Worm (Caenorhabditis elegans) whole organism, L2 larva: ENCODE data around the gene cyp-34A1.

Experiments used
- F13H6.1 ChIP-seq: sonication (generic microtip); optimal IDR thresholded peaks from 2 replicates; lab custom pipeline; 2016; ENCODE audit warnings: missing genetic modification characterization, missing compliant biosample characterization
- R02D3.7 ChIP-seq: fragments of 150-350 bp; optimal IDR thresholded peaks from 2 replicates; lab custom pipeline; 2014; ENCODE audit warnings: missing biosample characterization, missing genetic modification characterization
- alr-1 ChIP-seq: fragments of 150-350 bp; optimal IDR thresholded peaks from 2 replicates; lab custom pipeline; 2014; ENCODE audit warnings: missing biosample characterization, missing genetic modification characterization
- aly-2 ChIP-seq: fragments of 150-350 bp; optimal IDR thresholded peaks from 2 replicates; lab custom pipeline; 2014; ENCODE audit warnings: missing biosample characterization, missing genetic modification characterization
- ama-1 ChIP-seq: fragments of 150-350 bp; optimal IDR thresholded peaks from 2 replicates; lab custom pipeline; 2018; ENCODE audit warnings: inconsistent platforms
- ceh-16 ChIP-seq: fragments of 150-350 bp; optimal IDR thresholded peaks from 2 replicates; lab custom pipeline; 2014; ENCODE audit warnings: missing biosample characterization, missing genetic modification characterization
- crh-2 ChIP-seq: sonication (generic microtip); optimal IDR thresholded peaks from 2 replicates; lab custom pipeline; 2017; ENCODE audit warnings: missing biosample characterization, missing genetic modification characterization
- dmd-4 ChIP-seq: sonication (generic microtip); optimal IDR thresholded peaks from 2 replicates; lab custom pipeline; 2017; ENCODE audit warnings: missing biosample characterization, missing genetic modification characterization
- egl-27 ChIP-seq: sonication (generic microtip); optimal IDR thresholded peaks from 3 replicates; lab custom pipeline; 2017; ENCODE audit warnings: missing biosample characterization, missing genetic modification reagents, missing genetic modification characterization
- elt-1 ChIP-seq: fragments of 150-350 bp; optimal IDR thresholded peaks from 2 replicates; lab custom pipeline; 2014; ENCODE audit warnings: missing biosample characterization, missing genetic modification characterization
- elt-3 ChIP-seq: sonication (generic microtip); optimal IDR thresholded peaks from 2 replicates; lab custom pipeline; 2017; ENCODE audit warnings: missing biosample characterization, missing genetic modification characterization
- fos-1 ChIP-seq: fragments of 150-350 bp; optimal IDR thresholded peaks from 2 replicates; lab custom pipeline; 2014; ENCODE audit warnings: missing biosample characterization, missing genetic modification characterization
- lin-11 ChIP-seq: fragments of 150-350 bp; sonication (generic microtip); optimal IDR thresholded peaks from 2 replicates; lab custom pipeline; 2014; ENCODE audit warnings: missing biosample characterization, missing genetic modification characterization, inconsistent platforms, mixed read lengths
- lin-13 ChIP-seq: fragments of 150-350 bp; optimal IDR thresholded peaks from 2 replicates; lab custom pipeline; 2014; ENCODE audit warnings: missing biosample characterization, missing genetic modification reagents, missing genetic modification characterization
- lin-39 ChIP-seq: fragments of 150-350 bp; optimal IDR thresholded peaks from 2 replicates; lab custom pipeline; 2014; ENCODE audit warnings: missing biosample characterization, missing genetic modification reagents, missing genetic modification characterization
- lsy-2 ChIP-seq, 2 experiments: fragments of 150-350 bp in 1 of 2; sonication (generic microtip) in 1 of 2; optimal IDR thresholded peaks; 2 replicates each; lab custom pipeline; 2014 to 2017; ENCODE audit warnings: missing biosample characterization in 2 of 2, missing genetic modification characterization in 2 of 2
- mab-5 ChIP-seq: fragments of 150-350 bp; optimal IDR thresholded peaks from 2 replicates; lab custom pipeline; 2014; ENCODE audit warnings: missing biosample characterization, missing genetic modification characterization
- mbf-1 ChIP-seq: sonication (generic microtip); optimal IDR thresholded peaks from 2 replicates; lab custom pipeline; 2017; ENCODE audit warnings: missing biosample characterization, missing genetic modification characterization
- nhr-10 ChIP-seq: sonication (generic microtip); optimal IDR thresholded peaks from 2 replicates; lab custom pipeline; 2017; ENCODE audit warnings: missing biosample characterization, missing genetic modification characterization
- nhr-11 ChIP-seq: fragments of 150-350 bp; optimal IDR thresholded peaks from 2 replicates; lab custom pipeline; 2014; ENCODE audit warnings: missing biosample characterization, missing genetic modification characterization
- nhr-12 ChIP-seq: fragments of 150-350 bp; optimal IDR thresholded peaks from 2 replicates; lab custom pipeline; 2014; ENCODE audit warnings: missing biosample characterization, missing genetic modification characterization
- nhr-129 ChIP-seq: fragments of 150-350 bp; optimal IDR thresholded peaks from 2 replicates; lab custom pipeline; 2014; ENCODE audit warnings: missing biosample characterization, missing genetic modification characterization
- nhr-21 ChIP-seq: fragments of 150-350 bp; optimal IDR thresholded peaks from 2 replicates; lab custom pipeline; 2014; ENCODE audit warnings: missing biosample characterization, missing genetic modification characterization
- nhr-23 ChIP-seq: fragments of 150-350 bp; optimal IDR thresholded peaks from 2 replicates; lab custom pipeline; 2014; ENCODE audit warnings: missing biosample characterization, missing genetic modification reagents, missing genetic modification characterization
- nhr-237 ChIP-seq: fragments of 150-350 bp; optimal IDR thresholded peaks from 2 replicates; lab custom pipeline; 2014; ENCODE audit warnings: missing biosample characterization, missing genetic modification characterization
- nhr-6 ChIP-seq: fragments of 150-350 bp; optimal IDR thresholded peaks from 2 replicates; lab custom pipeline; 2014; ENCODE audit warnings: missing biosample characterization, missing genetic modification characterization
- nhr-77 ChIP-seq: fragments of 150-350 bp; optimal IDR thresholded peaks from 2 replicates; lab custom pipeline; 2014; ENCODE audit warnings: missing biosample characterization, missing genetic modification characterization
- peb-1 ChIP-seq: fragments of 150-350 bp; optimal IDR thresholded peaks from 2 replicates; lab custom pipeline; 2014; ENCODE audit warnings: missing biosample characterization, missing genetic modification characterization
- sem-4 ChIP-seq: fragments of 150-350 bp; optimal IDR thresholded peaks from 2 replicates; lab custom pipeline; 2014; ENCODE audit warnings: missing biosample characterization, missing genetic modification reagents, missing genetic modification characterization
- sma-3 ChIP-seq: sonication (generic microtip); optimal IDR thresholded peaks from 2 replicates; lab custom pipeline; 2016; ENCODE audit warnings: missing genetic modification reagents, missing genetic modification characterization, missing compliant biosample characterization
- unc-39 ChIP-seq: fragments of 150-350 bp; optimal IDR thresholded peaks from 2 replicates; lab custom pipeline; 2014; ENCODE audit warnings: missing biosample characterization, missing genetic modification characterization
- unc-55 ChIP-seq: fragments of 150-350 bp; sonication (generic microtip); optimal IDR thresholded peaks from 3 replicates; lab custom pipeline; 2014; ENCODE audit warnings: missing biosample characterization, missing genetic modification reagents, missing genetic modification characterization
- unc-62 ChIP-seq: fragments of 150-350 bp; optimal IDR thresholded peaks from 2 replicates; lab custom pipeline; 2014; ENCODE audit warnings: missing biosample characterization, missing genetic modification reagents, missing genetic modification characterization
- zag-1 ChIP-seq: fragments of 150-350 bp; optimal IDR thresholded peaks from 2 replicates; lab custom pipeline; 2014; ENCODE audit warnings: missing biosample characterization, missing genetic modification characterization
- ztf-11 ChIP-seq: sonication (generic microtip); optimal IDR thresholded peaks from 2 replicates; lab custom pipeline; 2017; ENCODE audit warnings: missing biosample characterization, missing genetic modification characterization
- ztf-4 ChIP-seq: fragments of 150-350 bp; optimal IDR thresholded peaks from 2 replicates; lab custom pipeline; 2014; ENCODE audit warnings: missing biosample characterization, missing genetic modification characterization

cyp-34A1 gene

ce11 chrV:15274757-15275156, 13.0 kb downstream of the cyp-34A1 start, which contains the start of gene srw-16:
Gene srw-16 (minus strand): TSS chrV:15274857.
- TF ChIP-seq lin-11 (no peak), mbf-1 (tag; lab: Kevin White, UChicago) (no peak), nhr-10 (tag; lab: Kevin White, UChicago) (no peak), sma-3 (GFP tag; lab: Kevin White, UChicago) (no peak), R02D3.7 (no peak), lin-39 (tag; lab: Kevin White, UChicago) (no peak), lin-13 (GFP tag; lab: Kevin White, UChicago) (no peak), nhr-129 (no peak), zag-1 (tag; lab: Kevin White, UChicago) (no peak), fos-1 (tag; lab: Kevin White, UChicago) (no peak), elt-1 (tag; lab: Kevin White, UChicago) (no peak), unc-39 (tag; lab: Kevin White, UChicago) (no peak), ztf-4 (tag; lab: Kevin White, UChicago) (no peak), nhr-11 (tag; lab: Kevin White, UChicago) (no peak)

DNA sequence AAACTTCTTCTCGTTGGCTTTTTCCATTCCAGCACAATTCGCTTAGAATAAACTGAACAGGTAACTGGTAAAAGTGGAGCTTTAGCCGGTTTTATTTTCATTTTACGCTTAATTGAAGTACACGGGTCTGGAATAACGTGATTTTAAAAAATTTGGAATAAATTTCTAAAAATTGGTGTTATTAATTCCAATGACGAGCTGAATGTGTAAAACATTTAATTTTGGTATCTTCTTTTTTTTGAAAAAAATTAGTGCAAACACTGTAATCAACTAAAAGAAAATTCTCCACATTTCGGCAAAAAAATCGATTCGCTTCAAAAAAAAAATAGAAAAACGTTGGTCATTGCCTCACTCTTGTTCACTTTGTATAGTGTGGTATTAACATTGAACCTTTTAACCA, 15.5 kb downstream of the cyp-34A1 start, which contains the start of gene T10H4.4:
T10H4.4 (minus strand) TSS at position 101 of the 400 bp plus-strand sequence.
- TF ChIP-seq ztf-4 (tag; lab: Kevin White, UChicago) (no peak), nhr-129 (no peak), dmd-4 (no peak)

DNA sequence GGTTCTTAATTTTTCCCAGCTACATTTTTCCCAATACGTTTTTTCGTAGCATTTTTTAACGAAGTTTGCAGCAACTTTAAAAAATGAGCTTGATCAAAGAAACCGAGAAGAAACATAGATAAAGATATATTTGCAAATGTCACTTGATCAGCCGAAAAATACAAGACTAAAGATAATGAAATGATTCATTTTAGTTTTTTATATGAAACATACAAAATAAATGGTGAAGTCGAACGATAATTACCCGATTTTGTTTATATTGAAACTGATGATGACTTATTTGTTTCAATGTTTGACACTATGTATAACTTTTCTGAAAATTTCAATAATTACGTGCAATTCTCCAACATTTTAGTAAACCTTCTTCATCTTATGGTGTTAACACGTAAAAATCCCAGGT, 19.5 kb downstream of the cyp-34A1 start, which contains the start of gene srw-22:
srw-22 (plus strand) TSS at position 301 of the 400 bp plus-strand sequence.
- TF ChIP-seq nhr-23 (tag; lab: Kevin White, UChicago) (no peak), alr-1 (tag; lab: Kevin White, UChicago) (no peak)

DNA sequence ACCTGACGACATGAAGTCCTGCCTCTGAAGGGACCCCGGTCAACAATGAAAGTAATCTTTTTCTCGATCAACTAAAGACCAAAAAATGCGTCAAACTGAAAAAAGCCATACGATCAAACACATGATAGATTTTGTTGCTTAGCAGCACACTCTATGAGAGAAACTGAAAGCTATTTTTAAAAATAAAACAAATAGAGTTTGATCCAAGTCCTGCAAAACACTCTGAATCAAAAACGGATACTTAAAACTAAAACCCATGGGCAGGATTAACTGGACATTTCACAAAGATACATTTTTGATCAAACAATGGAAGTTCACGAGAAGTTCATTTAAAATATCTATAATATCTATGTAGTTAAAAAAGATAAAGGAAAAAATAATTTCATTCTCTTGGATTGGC, 20.4 kb downstream of the cyp-34A1 start, which contains the start of gene T10H4.13:
T10H4.13 (minus strand) TSS at position 101 of the 400 bp plus-strand sequence.
- TF ChIP-seq nhr-12 (tag; lab: Kevin White, UChicago), result no peak
- no peak for TF ChIP-seq zag-1 (tag; lab: Kevin White, UChicago)
- TF ChIP-seq crh-2 (tag; lab: Kevin White, UChicago), result no peak
- TF ChIP-seq lin-13 (GFP tag; lab: Kevin White, UChicago), result no peak
- TF ChIP-seq nhr-6 (tag; lab: Kevin White, UChicago), result no peak
- no peak for TF ChIP-seq ama-1
- TF ChIP-seq ztf-11 (tag; lab: Kevin White, UChicago), result no peak
- TF ChIP-seq unc-39 (tag; lab: Kevin White, UChicago), result no peak
- TF ChIP-seq nhr-237 (tag; lab: Kevin White, UChicago), result no peak
- no peak for TF ChIP-seq mbf-1 (tag; lab: Kevin White, UChicago)
- no peak for TF ChIP-seq nhr-10 (tag; lab: Kevin White, UChicago)

DNA sequence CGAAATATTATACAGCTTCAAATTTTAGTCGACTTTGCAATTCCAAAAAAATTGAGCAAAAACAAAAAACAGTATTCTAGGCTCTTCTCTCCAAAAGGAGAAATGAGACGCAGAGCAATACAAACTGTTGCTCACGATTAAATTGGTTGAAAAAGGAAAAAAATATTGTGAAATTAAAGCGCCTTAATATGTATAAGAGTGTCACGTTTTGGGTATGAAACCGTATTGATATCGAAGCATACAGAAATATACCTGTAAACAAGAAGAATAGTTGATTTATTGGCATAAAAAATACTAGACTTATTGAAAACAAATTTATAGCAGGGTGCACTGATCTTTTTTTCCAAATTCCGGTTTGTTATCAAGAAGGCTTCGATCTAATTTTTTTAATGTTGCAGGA, 21.9 kb downstream of the cyp-34A1 start, which contains the start of gene M01B2.13:
M01B2.13 (minus strand) TSS at position 101 of the 400 bp plus-strand sequence.
- TF ChIP-seq peb-1 (tag; lab: Kevin White, UChicago), result no peak
- no peak for TF ChIP-seq lin-13 (GFP tag; lab: Kevin White, UChicago)
- no peak for TF ChIP-seq crh-2 (tag; lab: Kevin White, UChicago)
- TF ChIP-seq elt-1 (tag; lab: Kevin White, UChicago), result no peak
- no peak for TF ChIP-seq alr-1 (tag; lab: Kevin White, UChicago)
- no peak for TF ChIP-seq sem-4 (tag; lab: Kevin White, UChicago)
- no peak for TF ChIP-seq nhr-77 (tag; lab: Kevin White, UChicago)
- no peak for TF ChIP-seq nhr-11 (tag; lab: Kevin White, UChicago)
- TF ChIP-seq egl-27 (tag; lab: Kevin White, UChicago), result no peak
- no peak for TF ChIP-seq ama-1
- TF ChIP-seq nhr-21 (tag; lab: Kevin White, UChicago), result no peak
- no peak for TF ChIP-seq mab-5 (tag; lab: Kevin White, UChicago)
- TF ChIP-seq unc-62 (GFP tag; lab: Kevin White, UChicago), result no peak
- no peak for TF ChIP-seq nhr-237 (tag; lab: Kevin White, UChicago)
- no peak for TF ChIP-seq nhr-6 (tag; lab: Kevin White, UChicago)
- no peak for TF ChIP-seq nhr-129
- no peak for TF ChIP-seq lsy-2 (tag; optimal IDR thresholded peaks at IDR 0.05; lab: Kevin White, UChicago)
- TF ChIP-seq, all 48 proteins: peak for 0

- no peak for TF ChIP-seq crh-2 (tag; lab: Kevin White, UChicago)
- no peak for TF ChIP-seq nhr-11 (tag; lab: Kevin White, UChicago)
- TF ChIP-seq sma-3 (GFP tag; lab: Kevin White, UChicago), result no peak
- TF ChIP-seq lin-11, result no peak
- TF ChIP-seq dmd-4, result no peak
- TF ChIP-seq ztf-4 (tag; lab: Kevin White, UChicago), result no peak
- no peak for TF ChIP-seq nhr-23 (tag; lab: Kevin White, UChicago)
- TF ChIP-seq nhr-6 (tag; lab: Kevin White, UChicago), result no peak
- no peak for TF ChIP-seq elt-3 (tag; lab: Kevin White, UChicago)
- TF ChIP-seq ceh-16 (tag; lab: Kevin White, UChicago), result no peak
- no peak for TF ChIP-seq zag-1 (tag; lab: Kevin White, UChicago)
- no peak for TF ChIP-seq unc-55 (GFP tag; lab: Kevin White, UChicago)
- no peak for TF ChIP-seq sem-4 (tag; lab: Kevin White, UChicago)
- TF ChIP-seq nhr-237 (tag; lab: Kevin White, UChicago), result no peak
- no peak for TF ChIP-seq fos-1 (tag; lab: Kevin White, UChicago)
- TF ChIP-seq aly-2 (tag; lab: Kevin White, UChicago), result no peak
- TF ChIP-seq F13H6.1 (tag; lab: Kevin White, UChicago), result no peak
- TF ChIP-seq nhr-129, result no peak
- no peak for TF ChIP-seq nhr-21 (tag; lab: Kevin White, UChicago)
- TF ChIP-seq, all 48 proteins: peak for 0
These were observed 23.6 kb downstream of the cyp-34A1 start, which contains the start of gene M01B2.12 for ce11 chrV:15264131-15264530. Gene M01B2.12 (minus strand): TSS chrV:15264231.
